Fruit fly (Drosophila melanogaster) whole organism, embryonic: Measurements from ENCODE around the gene Tango1.

Experiments
- CG1792 ChIP-seq: fragments of 200-800 bp; sonication (Bioruptor generic); optimal IDR thresholded peaks from 2 replicates; lab custom pipeline; 2016; ENCODE audit warnings: missing biosample characterization, missing genetic modification characterization
- CG2199 ChIP-seq: fragments of 200-800 bp; sonication (Bioruptor generic); IDR thresholded peaks from 3 replicates; pipeline ENCODE4 v1.3.6; 2022; ENCODE audit warnings: missing biosample characterization, missing genetic modification characterization
- CG43689 ChIP-seq: fragments of 200-800 bp; sonication (Bioruptor generic); IDR thresholded peaks from 2 replicates; pipeline ENCODE4 v1.3.6; 2022; ENCODE audit warnings: missing biosample characterization, missing genetic modification characterization
- CG4820 ChIP-seq: fragments of 200-800 bp; sonication (Bioruptor generic); optimal IDR thresholded peaks from 3 replicates; lab custom pipeline; 2016; ENCODE audit warnings: missing biosample characterization, missing genetic modification characterization
- CG6765 ChIP-seq: fragments of 200-800 bp; sonication (Bioruptor generic); optimal IDR thresholded peaks from 3 replicates; lab custom pipeline; 2017; ENCODE audit warnings: missing biosample characterization, mild to moderate bottlenecking, missing genetic modification characterization
- CG8388 ChIP-seq: fragments of 200-800 bp; sonication (Bioruptor generic); optimal IDR thresholded peaks from 2 replicates; lab custom pipeline; 2019; ENCODE audit warnings: missing biosample characterization, mild to moderate bottlenecking, missing genetic modification characterization, moderate library complexity
- CHES-1-like ChIP-seq: fragments of 200-800 bp; sonication (Bioruptor generic); optimal IDR thresholded peaks from 2 replicates; lab custom pipeline; 2016; ENCODE audit warnings: missing biosample characterization, missing genetic modification characterization
- cato ChIP-seq: fragments of 200-800 bp; sonication (Bioruptor generic); optimal IDR thresholded peaks from 2 replicates; lab custom pipeline; 2016; ENCODE audit warnings: missing biosample characterization, missing genetic modification characterization, borderline replicate concordance
- fd96Cb ChIP-seq: fragments of 200-800 bp; sonication (Bioruptor generic); optimal IDR thresholded peaks from 2 replicates; lab custom pipeline; 2018; ENCODE audit warnings: missing biosample characterization, mild to moderate bottlenecking, missing genetic modification characterization, moderate library complexity
- grn ChIP-seq: fragments of 200-800 bp; sonication (Bioruptor generic); optimal IDR thresholded peaks from 3 replicates; lab custom pipeline; 2017; ENCODE audit warnings: missing biosample characterization, missing genetic modification characterization
- ro ChIP-seq: fragments of 200-800 bp; sonication (Bioruptor generic); IDR thresholded peaks from 2 replicates; pipeline ENCODE4 v1.3.6; 2022; ENCODE audit warnings: missing biosample characterization, missing genetic modification characterization
- sr ChIP-seq: fragments of 200-800 bp; sonication (Bioruptor generic); IDR thresholded peaks from 3 replicates; pipeline ENCODE4 v1.3.6; 2022; ENCODE audit warnings: missing biosample characterization, missing genetic modification characterization
- ssp ChIP-seq: fragments of 200-800 bp; sonication (Bioruptor generic); IDR thresholded peaks from 2 replicates; pipeline ENCODE4 v1.3.6; 2022; ENCODE audit warnings: missing biosample characterization, missing genetic modification characterization

DNA sequence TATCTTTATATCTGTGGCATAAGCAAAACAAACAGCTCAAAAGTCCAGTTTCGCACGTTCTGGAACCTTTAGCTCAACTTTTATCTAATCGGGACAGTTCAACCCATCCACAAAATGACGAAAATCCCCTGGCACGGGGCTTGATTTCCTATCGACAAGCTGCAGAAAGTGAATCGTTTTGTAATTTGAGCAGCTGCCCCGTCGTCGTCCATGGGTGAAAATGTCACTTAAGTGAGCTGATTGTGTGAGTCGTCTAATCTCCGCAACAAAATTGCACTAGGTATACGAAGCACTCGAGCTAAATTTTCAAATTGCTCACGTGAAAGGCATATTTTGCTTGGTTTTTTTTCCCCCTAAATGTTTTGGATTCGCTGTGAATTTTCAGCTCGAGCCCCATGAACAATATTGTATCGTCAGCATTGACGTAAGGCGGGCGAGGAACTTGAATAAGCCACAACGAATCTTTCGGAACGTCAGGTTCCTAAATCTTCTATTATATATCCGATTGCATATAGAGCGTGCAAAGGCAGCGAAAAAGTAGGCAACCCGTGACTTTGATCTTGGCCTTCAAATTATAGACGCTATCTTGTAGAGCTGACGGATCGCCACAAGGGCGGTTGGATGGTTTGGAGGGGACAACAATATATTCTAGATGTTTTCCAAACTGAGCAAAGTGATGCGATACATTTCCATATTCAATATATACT is 34.8 kb upstream of the Tango1 start:
- TF ChIP-seq CG1792 (GFP tag; lab: Kevin White, UChicago) (no peak), CG43689 (no peak), cato (no peak), sr (GFP tag; lab: Robert Waterston, UW) (no peak), fd96Cb (tag; lab: Kevin White, UChicago) (no peak), CG8388 (GFP tag; lab: Kevin White, UChicago) (no peak), CG4820 (GFP tag; lab: Kevin White, UChicago) (no peak), CG6765 (GFP tag; lab: Kevin White, UChicago) (no peak), ssp (GFP tag; lab: Robert Waterston, UW) (no peak), grn (no peak), CG2199 (GFP tag; lab: Robert Waterston, UW) (no peak), ro (GFP tag; lab: Robert Waterston, UW) (no peak), CHES-1-like (GFP tag; lab: Kevin White, UChicago) (no peak)
